Worm (Caenorhabditis elegans) whole organism, early embryonic: ENCODE results near the gene ZK632.10.

Experiments used
- B0310.2 ChIP-seq: sonication (generic microtip); optimal IDR thresholded peaks from 2 replicates; lab custom pipeline; 2016; ENCODE audit warnings: mild to moderate bottlenecking, missing genetic modification characterization, missing compliant biosample characterization
- F13C5.2 ChIP-seq: sonication (generic microtip); optimal IDR thresholded peaks from 2 replicates; lab custom pipeline; 2017; ENCODE audit warnings: mild to moderate bottlenecking, missing genetic modification characterization, inconsistent platforms, missing compliant biosample characterization
- aly-1 ChIP-seq: sonication (generic microtip); optimal IDR thresholded peaks from 2 replicates; lab custom pipeline; 2016; ENCODE audit warnings: missing genetic modification characterization, missing compliant biosample characterization
- ama-1 ChIP-seq: fragments of 150-350 bp; optimal IDR thresholded peaks from 2 replicates; lab custom pipeline; 2014
- ceh-13 ChIP-seq: fragments of 200-800 bp; sonication (Bioruptor generic); optimal IDR thresholded peaks from 2 replicates; lab custom pipeline; 2018; ENCODE audit warnings: mild to moderate bottlenecking, missing genetic modification characterization, missing compliant biosample characterization
- ceh-36 ChIP-seq: sonication (generic microtip); optimal IDR thresholded peaks from 2 replicates; lab custom pipeline; 2016; ENCODE audit warnings: missing genetic modification characterization, inconsistent platforms, missing compliant biosample characterization
- ets-7 ChIP-seq: sonication (generic microtip); optimal IDR thresholded peaks from 2 replicates; lab custom pipeline; 2016; ENCODE audit warnings: missing genotype, missing genetic modification characterization, missing compliant biosample characterization
- flt-1 ChIP-seq: fragments of 200-800 bp; sonication (Bioruptor generic); IDR thresholded peaks from 2 replicates; pipeline ENCODE4 v1.3.6; 2022; ENCODE audit warnings: missing genetic modification characterization, missing compliant biosample characterization
- hmbx-1 ChIP-seq: sonication (generic microtip); optimal IDR thresholded peaks from 2 replicates; lab custom pipeline; 2016; ENCODE audit warnings: mild to moderate bottlenecking, missing genetic modification characterization, missing compliant biosample characterization
- hmg-4 ChIP-seq: fragments of 200-800 bp; sonication (Bioruptor generic); optimal IDR thresholded peaks from 2 replicates; lab custom pipeline; 2018; ENCODE audit warnings: mild to moderate bottlenecking, missing genetic modification characterization, missing compliant biosample characterization
- hnd-1 ChIP-seq: sonication (generic microtip); optimal IDR thresholded peaks from 2 replicates; lab custom pipeline; 2016; ENCODE audit warnings: missing genetic modification characterization, missing compliant biosample characterization
- pes-1 ChIP-seq: fragments of 200-800 bp; sonication (Bioruptor generic); IDR thresholded peaks from 2 replicates; pipeline ENCODE4 v1.3.6; 2022; ENCODE audit warnings: missing genetic modification reagents, missing genetic modification characterization, missing compliant biosample characterization
- scrt-1 ChIP-seq: fragments of 200-800 bp; sonication (Bioruptor generic); IDR thresholded peaks from 2 replicates; pipeline ENCODE4 v1.3.6; 2022; ENCODE audit warnings: missing genetic modification characterization, missing compliant biosample characterization
- sea-1 ChIP-seq: fragments of 200-800 bp; sonication (Bioruptor generic); conservative IDR thresholded peaks from 2 replicates; pipeline ENCODE4 v1.3.6; 2022; ENCODE audit warnings: missing genetic modification characterization, missing compliant biosample characterization
- tbx-11 ChIP-seq: fragments of 200-800 bp; sonication (Bioruptor generic); IDR thresholded peaks from 2 replicates; pipeline ENCODE4 v1.3.6; 2022; ENCODE audit warnings: missing genetic modification characterization, missing compliant biosample characterization
- tbx-37 ChIP-seq: fragments of 200-800 bp; sonication (Bioruptor generic); conservative IDR thresholded peaks from 2 replicates; pipeline ENCODE4 v1.3.6; 2022; ENCODE audit warnings: missing genetic modification reagents, missing genetic modification characterization, missing compliant biosample characterization
- tra-4 ChIP-seq: sonication (generic microtip); optimal IDR thresholded peaks from 2 replicates; lab custom pipeline; 2017; ENCODE audit warnings: missing genetic modification characterization, missing compliant biosample characterization

ZK632.10 gene

ce11 chrIII:9853667-9854620 lies 26.4 kb upstream of the ZK632.10 start:
- TF ChIP-seq flt-1 = no peak
- no peak for TF ChIP-seq ceh-13 (GFP tag; lab: Kevin White, UChicago)
- TF ChIP-seq tbx-11 (GFP tag; lab: Robert Waterston, UW) = no peak
- no peak for TF ChIP-seq sea-1 (GFP tag; lab: Robert Waterston, UW)
- peak; percentile 35 for TF ChIP-seq ama-1 (lab: Kevin White, UChicago)
- TF ChIP-seq hmg-4 = no peak
- TF ChIP-seq pes-1 (GFP tag; lab: Robert Waterston, UW) = no peak

ce11 chrIII:9851547-9851946 lies 24.0 kb upstream of the ZK632.10 start, which contains the start of gene K11H3.3:
Gene K11H3.3 (plus strand): TSS chrIII:9851854.
- no peak for TF ChIP-seq tra-4 (tag; lab: Kevin White, UChicago)
- TF ChIP-seq ama-1 (lab: Kevin White, UChicago) = no peak
- no peak for TF ChIP-seq sea-1 (GFP tag; lab: Robert Waterston, UW)
- TF ChIP-seq tbx-37 (GFP tag; lab: Robert Waterston, UW) = no peak

ce11 chrIII:9850877-9851276 lies 23.4 kb upstream of the ZK632.10 start:
- no peak for TF ChIP-seq ets-7

DNA sequence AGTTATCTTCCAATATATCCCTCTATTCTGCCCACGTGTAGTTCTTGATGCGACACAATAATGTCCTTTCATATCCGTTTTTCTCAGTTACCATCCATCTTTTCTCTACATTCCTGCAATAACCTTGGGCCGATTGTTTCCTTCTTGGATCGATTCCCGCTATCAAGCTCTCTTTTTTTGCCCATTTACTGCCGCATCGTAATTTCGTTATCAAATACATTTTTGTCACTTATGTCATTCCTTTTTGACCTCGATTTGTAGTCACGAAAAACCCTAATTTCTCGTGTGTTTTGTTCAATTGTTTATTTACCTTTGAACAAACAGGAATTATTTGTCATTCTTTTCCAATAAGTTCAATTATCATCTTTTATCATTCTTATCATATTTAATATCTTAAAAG lies 22.4 kb upstream of the ZK632.10 start:
- TF ChIP-seq ceh-13 (GFP tag; lab: Kevin White, UChicago) = no peak
- TF ChIP-seq hmg-4 = no peak
- no peak for TF ChIP-seq ets-7
- TF ChIP-seq ama-1 (lab: Kevin White, UChicago) = no peak
- no peak for TF ChIP-seq ceh-36 (tag; lab: Kevin White, UChicago)
- TF ChIP-seq F13C5.2 = no peak
- TF ChIP-seq sea-1 (GFP tag; lab: Robert Waterston, UW) = no peak
- TF ChIP-seq tbx-11 (GFP tag; lab: Robert Waterston, UW) = no peak
- TF ChIP-seq tbx-37 (GFP tag; lab: Robert Waterston, UW) = no peak
- no peak for TF ChIP-seq flt-1
- no peak for TF ChIP-seq tra-4 (tag; lab: Kevin White, UChicago)
- no peak for TF ChIP-seq B0310.2 (tag; lab: Kevin White, UChicago)

DNA sequence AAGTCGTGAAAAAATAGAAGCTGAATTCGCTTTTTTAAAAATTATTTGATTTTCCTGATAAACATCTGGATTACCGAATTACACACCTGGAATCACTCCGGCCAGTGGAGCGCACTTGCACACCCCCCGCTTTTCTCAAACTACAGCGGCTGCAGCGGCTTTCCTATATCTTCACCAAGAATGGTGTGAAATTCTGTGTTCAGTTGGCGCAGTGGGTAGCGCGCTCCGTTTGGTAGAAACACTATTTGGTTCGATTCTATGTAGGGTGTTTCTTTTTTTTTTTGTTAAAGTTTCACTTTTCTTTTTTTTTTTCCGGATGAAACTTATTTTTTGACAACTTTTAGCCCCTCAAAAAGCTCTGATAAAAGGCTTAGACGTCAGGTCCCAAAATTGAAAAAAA lies 21.6 kb upstream of the ZK632.10 start:
- TF ChIP-seq flt-1 = peak; percentile 71; the same call in 1 of the 2 replicates
- peak; percentile 73 for TF ChIP-seq tbx-37 (GFP tag; lab: Robert Waterston, UW)
- TF ChIP-seq pes-1 (GFP tag; lab: Robert Waterston, UW) = peak; percentile 80
- peak; percentile 73 for TF ChIP-seq scrt-1 (GFP tag; lab: Robert Waterston, UW)
- peak; percentile 74; the same call in 1 of the 2 replicates for TF ChIP-seq tbx-11 (GFP tag; lab: Robert Waterston, UW)

DNA sequence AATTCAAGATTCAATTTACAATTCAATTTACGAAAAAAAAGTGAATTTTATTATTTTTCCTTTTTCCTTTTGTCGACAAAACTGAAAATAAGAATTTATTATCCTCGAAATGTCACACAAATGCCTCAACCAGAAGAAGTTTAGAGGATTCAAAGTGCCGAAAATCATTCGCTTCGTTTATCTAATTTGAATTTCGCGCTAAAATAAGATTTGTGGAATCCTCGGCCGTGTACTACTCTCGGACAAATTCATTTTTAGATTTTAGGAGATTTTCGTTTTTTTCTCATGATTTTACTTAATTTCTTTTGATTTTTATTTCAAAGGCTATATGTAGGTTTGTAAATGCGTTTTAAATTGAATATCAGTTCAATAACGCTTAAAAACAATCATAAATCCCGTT lies 21.1 kb upstream of the ZK632.10 start:
- TF ChIP-seq F13C5.2 = no peak
- TF ChIP-seq hmbx-1 (tag; lab: Kevin White, UChicago) = no peak
- TF ChIP-seq aly-1 = no peak
- no peak for TF ChIP-seq B0310.2 (tag; lab: Kevin White, UChicago)
- no peak for TF ChIP-seq flt-1
- no peak for TF ChIP-seq pes-1 (GFP tag; lab: Robert Waterston, UW)
- no peak for TF ChIP-seq ama-1 (lab: Kevin White, UChicago)
- no peak for TF ChIP-seq hnd-1 (tag; lab: Kevin White, UChicago)
- no peak for TF ChIP-seq sea-1 (GFP tag; lab: Robert Waterston, UW)
- TF ChIP-seq tbx-11 (GFP tag; lab: Robert Waterston, UW) = no peak
- no peak for TF ChIP-seq ceh-13 (GFP tag; lab: Kevin White, UChicago)
- TF ChIP-seq tra-4 (tag; lab: Kevin White, UChicago) = no peak

DNA sequence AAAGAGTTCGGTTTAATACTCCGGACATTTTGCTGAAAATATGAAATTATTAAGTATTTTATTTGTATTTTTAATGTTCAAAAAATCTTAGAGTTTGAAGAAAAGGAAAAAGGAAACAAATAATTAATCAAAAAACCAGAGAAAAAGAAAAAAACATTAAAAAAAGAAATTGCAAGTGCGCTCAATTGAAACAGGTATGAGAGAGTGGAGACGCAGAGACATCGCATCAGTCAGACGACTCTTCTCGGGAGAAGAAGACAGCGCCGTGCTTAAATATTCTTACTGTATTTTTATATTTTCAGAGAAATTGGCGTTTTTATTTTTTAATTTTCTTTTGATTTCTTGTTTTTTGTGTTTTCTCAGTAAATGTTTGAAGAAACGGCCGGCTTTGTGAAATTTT lies 20.6 kb upstream of the ZK632.10 start, which contains the start of gene mrpl-36:
Gene mrpl-36, minus strand, starts transcription at position 34 of the 400 bp plus-strand sequence.
- no peak for TF ChIP-seq aly-1
- no peak for TF ChIP-seq hmbx-1 (tag; lab: Kevin White, UChicago)

ce11 chrIII:9846093-9846492 lies 18.6 kb upstream of the ZK632.10 start, which contains the start of gene K11H3.2:
Gene K11H3.2 (plus strand): TSS chrIII:9846393.
- TF ChIP-seq sea-1 (GFP tag; lab: Robert Waterston, UW) = no peak
- TF ChIP-seq hmbx-1 (tag; lab: Kevin White, UChicago) = no peak
- TF ChIP-seq tra-4 (tag; lab: Kevin White, UChicago) = no peak
- no peak for TF ChIP-seq tbx-37 (GFP tag; lab: Robert Waterston, UW)
- no peak for TF ChIP-seq scrt-1 (GFP tag; lab: Robert Waterston, UW)
- no peak for TF ChIP-seq pes-1 (GFP tag; lab: Robert Waterston, UW)

DNA sequence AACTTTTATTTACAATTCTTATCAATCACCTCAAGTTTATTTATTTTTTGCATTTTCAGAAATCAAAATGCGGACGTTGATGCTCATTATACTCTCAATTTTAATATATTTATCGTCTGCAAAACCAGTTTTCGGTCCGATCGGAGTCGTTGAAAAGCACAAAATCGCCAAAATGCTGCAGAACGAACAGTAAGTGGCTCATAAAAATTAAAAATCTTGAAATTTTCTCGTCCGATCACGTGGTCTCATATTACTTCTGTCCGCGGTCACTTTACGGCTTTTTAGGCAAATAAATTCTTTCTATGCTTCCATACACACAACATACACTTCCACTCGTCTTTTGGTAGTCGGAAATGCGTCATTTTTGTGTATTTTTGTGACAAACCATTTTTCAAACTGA lies 16.2 kb upstream of the ZK632.10 start, which contains the start of gene K11H3.5:
Gene K11H3.5, plus strand, starts transcription at position 54 of the 400 bp plus-strand sequence.
- TF ChIP-seq tbx-11 (GFP tag; lab: Robert Waterston, UW) (no peak), pes-1 (GFP tag; lab: Robert Waterston, UW) (no peak), hmbx-1 (tag; lab: Kevin White, UChicago) (no peak), ets-7 (no peak), flt-1 (no peak), ceh-13 (GFP tag; lab: Kevin White, UChicago) (no peak), B0310.2 (tag; lab: Kevin White, UChicago) (no peak), tbx-37 (GFP tag; lab: Robert Waterston, UW) (no peak), F13C5.2 (no peak)
